Worm (Caenorhabditis elegans): ENCODE data around the gene C17F4.12.

DNA sequence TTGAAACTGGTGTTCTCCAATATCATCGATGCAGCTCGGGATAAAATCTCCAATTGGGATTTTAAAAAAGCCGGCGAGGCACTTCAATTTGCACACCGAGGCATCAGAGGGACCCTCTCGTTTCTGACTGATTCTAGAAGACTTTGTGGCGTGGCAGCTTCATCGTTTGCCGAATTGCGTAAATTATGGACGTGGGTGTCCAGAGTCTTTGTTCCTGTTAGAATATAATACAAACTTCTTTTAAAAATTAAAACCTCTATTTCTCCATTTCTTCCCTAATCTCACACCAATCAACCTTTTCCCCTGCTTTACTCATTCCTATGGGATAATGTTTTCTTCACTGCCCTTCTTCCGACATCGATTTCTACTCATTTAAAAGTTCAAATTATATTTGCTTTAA, 33.6 kb downstream of the C17F4.12 start, which contains the start of gene ZC239.5:
- TF ChIP-seq ztf-22 (GFP tag; optimal IDR thresholded peaks at IDR 0.05) (no peak), dpl-1 (GFP tag; optimal IDR thresholded peaks at IDR 0.05) (no peak), snpc-3.4 (tag; optimal IDR thresholded peaks at IDR 0.05) (no peak), pha-4 (tag; optimal IDR thresholded peaks at IDR 0.05) (no peak), nhr-27 (tag; optimal IDR thresholded peaks at IDR 0.05) (no peak), attf-3 (GFP tag; conservative IDR thresholded peaks at IDR 0.05) (no peak), rpc-1 (optimal IDR thresholded peaks at IDR 0.05) (no peak), rpc-1 (tag; optimal IDR thresholded peaks at IDR 0.05) (no peak), hlh-12 (tag; optimal IDR thresholded peaks at IDR 0.05) (no peak), ceh-79 (tag; optimal IDR thresholded peaks at IDR 0.05) (no peak)
